Fruit fly (Drosophila melanogaster): ENCODE measurements around the gene Vps16B.

The Vps16B gene

dm6 chr3R:29782367-29782766 lies 33.9 kb downstream of the Vps16B start (continued):
- TF ChIP-seq stc (GFP tag; IDR thresholded peaks at IDR 0.05) (no peak; the same call in 1 of the 2 replicates), ham (GFP tag; IDR thresholded peaks at IDR 0.05) (no peak), zen (tag; optimal IDR thresholded peaks at IDR 0.05) (no peak), CG8388 (GFP tag; optimal IDR thresholded peaks at IDR 0.05) (no peak), CG5180 (GFP tag; optimal IDR thresholded peaks at IDR 0.05) (peak; percentile 1), CG3407 (GFP tag; optimal IDR thresholded peaks at IDR 0.05) (no peak), H15 (GFP tag; IDR thresholded peaks at IDR 0.05) (no peak), CG9876 (GFP tag; optimal IDR thresholded peaks at IDR 0.05) (no peak), CG9932 (GFP tag; IDR thresholded peaks at IDR 0.05) (no peak), slbo (GFP tag; IDR thresholded peaks at IDR 0.05) (no peak), CG13424 (tag; optimal IDR thresholded peaks at IDR 0.05) (no peak), CG11247 (GFP tag; IDR thresholded peaks at IDR 0.05) (0 out of 2 replicates have a peak, but pooled peaks have one; percentile 7), Med (GFP tag) (peak; percentile 64), ATbp (GFP tag; optimal IDR thresholded peaks at IDR 0.05) (no peak), ab (GFP tag; optimal IDR thresholded peaks at IDR 0.05) (no peak), CG9437 (GFP tag; optimal IDR thresholded peaks at IDR 0.05) (no peak), chm (GFP tag; IDR thresholded peaks at IDR 0.05) (peak; percentile 71; the same call in 1 of the 2 replicates), CG12659 (GFP tag; optimal IDR thresholded peaks at IDR 0.05) (no peak), CG9727 (GFP tag; optimal IDR thresholded peaks at IDR 0.05) (peak; percentile 15), lmd (GFP tag; IDR thresholded peaks at IDR 0.05) (no peak), CG11723 (GFP tag; optimal IDR thresholded peaks at IDR 0.05) (no peak), aop (GFP tag; IDR thresholded peaks at IDR 0.05) (no peak), CG6813 (GFP tag; optimal IDR thresholded peaks at IDR 0.05) (no peak), CG10462 (GFP tag; optimal IDR thresholded peaks at IDR 0.05) (no peak), twi (tag; optimal IDR thresholded peaks at IDR 0.05) (no peak), vvl (GFP tag; IDR thresholded peaks at IDR 0.05) (0 out of 2 replicates have a peak, but pooled peaks have one; percentile 30), CG6854 (GFP tag; optimal IDR thresholded peaks at IDR 0.05) (peak; percentile 20), CG1647 (GFP tag; optimal IDR thresholded peaks at IDR 0.05) (no peak), Rx (GFP tag; IDR thresholded peaks at IDR 0.05) (no peak), Nf-YA (GFP tag; IDR thresholded peaks at IDR 0.05) (0 out of 2 replicates have a peak, but pooled peaks have one; percentile 14), esg (GFP tag; conservative IDR thresholded peaks at IDR 0.05) (no peak), tin (GFP tag; optimal IDR thresholded peaks at IDR 0.05) (no peak), Sry-δ (GFP tag; optimal IDR thresholded peaks at IDR 0.05) (no peak), wek (GFP tag; optimal IDR thresholded peaks at IDR 0.05) (no peak), tap (tag; optimal IDR thresholded peaks at IDR 0.05) (peak; percentile 22), lbe (GFP tag; optimal IDR thresholded peaks at IDR 0.05) (peak; percentile 40), CG8944 (GFP tag; optimal IDR thresholded peaks at IDR 0.05) (no peak), so (GFP tag; IDR thresholded peaks at IDR 0.05) (0 out of 3 replicates have a peak, but pooled peaks have one; percentile 29), run (tag; optimal IDR thresholded peaks at IDR 0.05) (peak; percentile 16), CG10274 (GFP tag; optimal IDR thresholded peaks at IDR 0.05) (no peak), CG7963 (GFP tag; IDR thresholded peaks at IDR 0.05; ENCODE audit: partially characterized antibody) (0 out of 3 replicates have a peak, but pooled peaks have one; percentile 37), Elba2 (GFP tag; optimal IDR thresholded peaks at IDR 0.05) (no peak), CG14965 (GFP tag; optimal IDR thresholded peaks at IDR 0.05; ENCODE audit: borderline replicate concordance) (no peak), Dip3 (GFP tag; optimal IDR thresholded peaks at IDR 0.05) (no peak), gem (tag; optimal IDR thresholded peaks at IDR 0.05) (no peak), CG14050 (GFP tag; IDR thresholded peaks at IDR 0.05) (no peak; the same call in 2 of the 3 replicates), NC2β (GFP tag; optimal IDR thresholded peaks at IDR 0.05) (no peak), CG15514 (GFP tag; optimal IDR thresholded peaks at IDR 0.05) (peak; percentile 82), CG14860 (GFP tag; IDR thresholded peaks at IDR 0.05; ENCODE audit: partially characterized antibody) (no peak), CG3281 (GFP tag; optimal IDR thresholded peaks at IDR 0.05) (peak; percentile 17), CG32532 (GFP tag; IDR thresholded peaks at IDR 0.05) (peak; percentile 57; the same call in 1 of the 2 replicates)

All from whole organism, embryonic.